Worm (Caenorhabditis elegans) whole organism, L2 larva: ENCODE measurements around the gene B0496.11.

Experiments
- C34F6.9 ChIP-seq: fragments of 150-350 bp; optimal IDR thresholded peaks from 2 replicates; lab custom pipeline; 2014; ENCODE audit warnings: missing biosample characterization, missing genetic modification characterization
- F13H6.1 ChIP-seq: sonication (generic microtip); optimal IDR thresholded peaks from 2 replicates; lab custom pipeline; 2016; ENCODE audit warnings: missing genetic modification characterization, missing compliant biosample characterization
- R02D3.7 ChIP-seq: fragments of 150-350 bp; optimal IDR thresholded peaks from 2 replicates; lab custom pipeline; 2014; ENCODE audit warnings: missing biosample characterization, missing genetic modification characterization
- Y55F3AM.14 ChIP-seq: fragments of 200-800 bp; sonication (Bioruptor generic); optimal IDR thresholded peaks from 2 replicates; lab custom pipeline; 2018; ENCODE audit warnings: mild to moderate bottlenecking, missing genetic modification characterization, missing compliant biosample characterization
- ZK546.5 ChIP-seq: sonication (generic microtip); optimal IDR thresholded peaks from 2 replicates; lab custom pipeline; 2017; ENCODE audit warnings: missing biosample characterization, missing genetic modification characterization
- alr-1 ChIP-seq: fragments of 150-350 bp; optimal IDR thresholded peaks from 2 replicates; lab custom pipeline; 2014; ENCODE audit warnings: missing biosample characterization, missing genetic modification characterization
- ama-1 ChIP-seq: fragments of 150-350 bp; optimal IDR thresholded peaks from 2 replicates; lab custom pipeline; 2018; ENCODE audit warnings: inconsistent platforms
- blmp-1 ChIP-seq: sonication (generic microtip); optimal IDR thresholded peaks from 2 replicates; lab custom pipeline; 2017; ENCODE audit warnings: missing genetic modification characterization, mild to moderate bottlenecking, missing compliant biosample characterization, antibody characterized with exemption, moderate library complexity; ENCODE audit not compliant: insufficient read depth
- ceh-82 ChIP-seq: fragments of 150-350 bp; optimal IDR thresholded peaks from 2 replicates; lab custom pipeline; 2014; ENCODE audit warnings: missing biosample characterization, missing genetic modification characterization
- crh-2 ChIP-seq: sonication (generic microtip); optimal IDR thresholded peaks from 2 replicates; lab custom pipeline; 2017; ENCODE audit warnings: missing biosample characterization, missing genetic modification characterization
- dmd-4 ChIP-seq: sonication (generic microtip); optimal IDR thresholded peaks from 2 replicates; lab custom pipeline; 2017; ENCODE audit warnings: missing biosample characterization, missing genetic modification characterization
- elt-1 ChIP-seq: fragments of 150-350 bp; optimal IDR thresholded peaks from 2 replicates; lab custom pipeline; 2014; ENCODE audit warnings: missing biosample characterization, missing genetic modification characterization
- elt-3 ChIP-seq: sonication (generic microtip); optimal IDR thresholded peaks from 2 replicates; lab custom pipeline; 2017; ENCODE audit warnings: missing biosample characterization, missing genetic modification characterization
- fos-1 ChIP-seq: fragments of 150-350 bp; optimal IDR thresholded peaks from 2 replicates; lab custom pipeline; 2014; ENCODE audit warnings: missing biosample characterization, missing genetic modification characterization
- lin-11 ChIP-seq: fragments of 150-350 bp; sonication (generic microtip); optimal IDR thresholded peaks from 2 replicates; lab custom pipeline; 2014; ENCODE audit warnings: missing biosample characterization, missing genetic modification characterization, inconsistent platforms, mixed read lengths
- lin-13 ChIP-seq: fragments of 150-350 bp; optimal IDR thresholded peaks from 2 replicates; lab custom pipeline; 2014; ENCODE audit warnings: missing biosample characterization, missing genetic modification reagents, missing genetic modification characterization
- lsy-2 ChIP-seq, 2 experiments: fragments of 150-350 bp in 1 of 2; sonication (generic microtip) in 1 of 2; optimal IDR thresholded peaks; 2 replicates each; lab custom pipeline; 2014 to 2017; ENCODE audit warnings: missing biosample characterization in 2 of 2, missing genetic modification characterization in 2 of 2
- mbf-1 ChIP-seq: sonication (generic microtip); optimal IDR thresholded peaks from 2 replicates; lab custom pipeline; 2017; ENCODE audit warnings: missing biosample characterization, missing genetic modification characterization
- mdl-1 ChIP-seq, 2 experiments: fragments of 150-350 bp in 1 of 2; sonication (generic microtip) in 1 of 2; optimal IDR thresholded peaks; 2 replicates each; lab custom pipeline; 2017; ENCODE audit warnings: missing biosample characterization in 2 of 2, missing genetic modification characterization in 2 of 2
- nhr-10 ChIP-seq: sonication (generic microtip); optimal IDR thresholded peaks from 2 replicates; lab custom pipeline; 2017; ENCODE audit warnings: missing biosample characterization, missing genetic modification characterization
- nhr-11 ChIP-seq: fragments of 150-350 bp; optimal IDR thresholded peaks from 2 replicates; lab custom pipeline; 2014; ENCODE audit warnings: missing biosample characterization, missing genetic modification characterization
- nhr-129 ChIP-seq: fragments of 150-350 bp; optimal IDR thresholded peaks from 2 replicates; lab custom pipeline; 2014; ENCODE audit warnings: missing biosample characterization, missing genetic modification characterization
- nhr-23 ChIP-seq: fragments of 150-350 bp; optimal IDR thresholded peaks from 2 replicates; lab custom pipeline; 2014; ENCODE audit warnings: missing biosample characterization, missing genetic modification reagents, missing genetic modification characterization
- nhr-25 ChIP-seq: fragments of 150-350 bp; sonication (generic microtip); optimal IDR thresholded peaks from 3 replicates; lab custom pipeline; 2014; ENCODE audit warnings: missing biosample characterization, missing genetic modification characterization
- nhr-6 ChIP-seq: fragments of 150-350 bp; optimal IDR thresholded peaks from 2 replicates; lab custom pipeline; 2014; ENCODE audit warnings: missing biosample characterization, missing genetic modification characterization
- peb-1 ChIP-seq: fragments of 150-350 bp; optimal IDR thresholded peaks from 2 replicates; lab custom pipeline; 2014; ENCODE audit warnings: missing biosample characterization, missing genetic modification characterization
- sem-4 ChIP-seq: fragments of 150-350 bp; optimal IDR thresholded peaks from 2 replicates; lab custom pipeline; 2014; ENCODE audit warnings: missing biosample characterization, missing genetic modification reagents, missing genetic modification characterization
- sma-9 ChIP-seq, 2 experiments: fragments of 150-350 bp in 1 of 2; sonication (generic microtip) in 1 of 2; optimal IDR thresholded peaks; 2 replicates each; lab custom pipeline; 2014 to 2016; ENCODE audit warnings: missing genetic modification characterization in 2 of 2, mild to moderate bottlenecking in 1 of 2, missing biosample characterization in 1 of 2, missing compliant biosample characterization in 1 of 2, missing genetic modification reagents in 1 of 2, moderate library complexity in 1 of 2
- snpc-4 ChIP-seq: fragments of 150-350 bp; optimal IDR thresholded peaks from 2 replicates; lab custom pipeline; 2014; ENCODE audit warnings: missing biosample characterization, missing genetic modification characterization
- unc-39 ChIP-seq: fragments of 150-350 bp; optimal IDR thresholded peaks from 2 replicates; lab custom pipeline; 2014; ENCODE audit warnings: missing biosample characterization, missing genetic modification characterization
- unc-55 ChIP-seq: fragments of 150-350 bp; sonication (generic microtip); optimal IDR thresholded peaks from 3 replicates; lab custom pipeline; 2014; ENCODE audit warnings: missing biosample characterization, missing genetic modification reagents, missing genetic modification characterization
- unc-62 ChIP-seq: fragments of 150-350 bp; optimal IDR thresholded peaks from 2 replicates; lab custom pipeline; 2014; ENCODE audit warnings: missing biosample characterization, missing genetic modification reagents, missing genetic modification characterization
- zag-1 ChIP-seq: fragments of 150-350 bp; optimal IDR thresholded peaks from 2 replicates; lab custom pipeline; 2014; ENCODE audit warnings: missing biosample characterization, missing genetic modification characterization
- ztf-1 ChIP-seq: fragments of 200-800 bp; sonication (Bioruptor generic); conservative IDR thresholded peaks from 2 replicates; pipeline ENCODE4 v1.3.6; 2022; ENCODE audit warnings: missing genetic modification characterization, missing compliant biosample characterization
- ztf-11 ChIP-seq: sonication (generic microtip); optimal IDR thresholded peaks from 2 replicates; lab custom pipeline; 2017; ENCODE audit warnings: missing biosample characterization, missing genetic modification characterization
- ztf-4 ChIP-seq: fragments of 150-350 bp; optimal IDR thresholded peaks from 2 replicates; lab custom pipeline; 2014; ENCODE audit warnings: missing biosample characterization, missing genetic modification characterization

Gene B0496.11

DNA sequence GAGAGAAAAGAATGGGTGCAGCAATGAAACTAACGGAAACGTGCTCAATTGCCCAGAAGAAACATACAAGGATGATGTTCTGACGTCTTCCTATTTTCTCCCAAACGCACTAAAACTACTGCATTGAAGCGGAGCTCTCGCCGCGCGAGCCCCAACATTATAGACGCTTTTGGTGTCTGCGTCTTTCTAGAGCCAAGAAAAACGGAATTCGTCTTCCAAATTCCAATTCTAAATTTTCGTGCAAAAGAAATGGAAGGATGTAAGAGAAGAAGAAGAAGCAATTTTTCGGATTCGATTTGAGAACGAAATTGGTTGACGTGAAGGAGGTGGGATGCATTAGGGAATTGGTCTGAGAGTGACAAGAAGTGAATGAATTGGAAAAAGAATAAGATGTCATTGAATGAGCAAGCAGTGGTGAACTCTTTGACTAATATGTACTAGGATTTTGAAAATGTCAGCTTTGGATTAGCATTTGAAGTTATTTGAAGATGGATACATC, 20.0 kb upstream of the B0496.11 start:
- TF ChIP-seq zag-1 (tag; lab: Kevin White, UChicago) = no peak
- TF ChIP-seq peb-1 (tag; lab: Kevin White, UChicago) = no peak
- no peak for TF ChIP-seq Y55F3AM.14 (GFP tag; lab: Kevin White, UChicago)
- no peak for TF ChIP-seq ceh-82 (tag; lab: Kevin White, UChicago)
- peak; percentile 15 for TF ChIP-seq nhr-129 (tag; lab: Kevin White, UChicago)
- peak; percentile 6 for TF ChIP-seq sma-9 (GFP tag; optimal IDR thresholded peaks at IDR 0.05; lab: Kevin White, UChicago)
- TF ChIP-seq sma-9 (tag; optimal IDR thresholded peaks at IDR 0.05; lab: Kevin White, UChicago) = no peak
- TF ChIP-seq dmd-4 = no peak
- peak; percentile 12 for TF ChIP-seq sem-4 (tag; lab: Kevin White, UChicago)
- no peak for TF ChIP-seq elt-1
- no peak for TF ChIP-seq unc-39 (tag; lab: Kevin White, UChicago)
- no peak for TF ChIP-seq lin-11 (tag; lab: Kevin White, UChicago)
- TF ChIP-seq unc-55 (GFP tag; lab: Kevin White, UChicago) = peak; percentile 69
- TF ChIP-seq, all 48 proteins: peak for 4

DNA sequence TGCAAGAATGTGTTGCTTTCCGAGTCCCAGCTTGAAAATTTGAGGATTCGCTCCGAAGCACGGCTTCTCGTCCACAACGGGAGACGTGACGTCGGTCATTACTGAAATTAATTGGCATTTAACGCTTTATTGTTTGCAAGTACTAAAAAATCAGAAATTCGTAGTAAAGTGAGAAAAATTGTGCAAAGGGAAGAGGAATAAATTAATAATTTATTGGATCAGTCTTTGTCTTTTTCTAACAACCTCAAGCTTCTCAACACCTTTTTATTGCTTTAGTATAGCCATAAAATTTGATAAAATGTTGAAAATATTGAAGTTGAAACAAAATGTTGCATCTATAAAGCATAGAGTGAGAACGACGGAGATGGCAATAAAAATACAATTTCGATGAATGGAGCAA, 17.6 kb upstream of the B0496.11 start, which contains the start of gene tes-1:
Gene tes-1 (minus strand): TSS at position 101 of the 400 bp plus-strand sequence.
- no peak for TF ChIP-seq ztf-4 (tag; lab: Kevin White, UChicago)
- TF ChIP-seq C34F6.9 (tag; lab: Kevin White, UChicago) = no peak
- TF ChIP-seq lin-13 (GFP tag; lab: Kevin White, UChicago) = no peak
- no peak for TF ChIP-seq ama-1 (lab: Kevin White, UChicago)
- TF ChIP-seq nhr-11 = no peak
- no peak for TF ChIP-seq fos-1 (tag; lab: Kevin White, UChicago)
- TF ChIP-seq ceh-82 (tag; lab: Kevin White, UChicago) = no peak
- no peak for TF ChIP-seq ZK546.5 (tag; lab: Kevin White, UChicago)
- no peak for TF ChIP-seq alr-1 (tag; lab: Kevin White, UChicago)
- TF ChIP-seq mbf-1 (tag; lab: Kevin White, UChicago) = no peak
- no peak for TF ChIP-seq mdl-1 (tag; optimal IDR thresholded peaks at IDR 0.05; lab: Kevin White, UChicago)

DNA sequence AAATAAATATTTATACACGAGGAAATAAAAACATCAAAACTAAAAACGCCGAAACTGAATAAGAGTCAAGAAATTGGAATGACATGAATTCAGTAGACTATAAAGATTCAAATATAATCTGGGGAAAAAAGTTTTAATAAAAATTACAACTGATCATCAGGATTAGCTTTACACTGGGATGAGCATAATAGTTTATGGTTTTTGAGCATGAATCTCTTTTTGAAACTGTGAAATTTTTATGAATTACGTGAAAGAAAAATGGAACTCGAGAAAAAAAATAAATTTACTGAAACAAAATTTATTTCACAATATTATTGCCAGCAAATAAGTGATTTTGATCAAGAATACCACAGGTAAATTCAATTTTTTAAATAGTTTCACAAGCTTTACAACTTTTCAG, 13.8 kb upstream of the B0496.11 start, which contains the start of gene B0496.2:
Gene B0496.2 (plus strand): TSS at position 301 of the 400 bp plus-strand sequence.
- TF ChIP-seq peb-1 (tag; lab: Kevin White, UChicago) (no peak), nhr-25 (tag; lab: Kevin White, UChicago) (no peak), nhr-23 (tag; lab: Kevin White, UChicago) (no peak), ama-1 (lab: Kevin White, UChicago) (no peak), ztf-1 (no peak), elt-3 (tag; lab: Kevin White, UChicago) (no peak), F13H6.1 (no peak), lsy-2 (tag; optimal IDR thresholded peaks at IDR 0.05; lab: Kevin White, UChicago) (no peak), snpc-4 (tag; lab: Kevin White, UChicago) (no peak)

DNA sequence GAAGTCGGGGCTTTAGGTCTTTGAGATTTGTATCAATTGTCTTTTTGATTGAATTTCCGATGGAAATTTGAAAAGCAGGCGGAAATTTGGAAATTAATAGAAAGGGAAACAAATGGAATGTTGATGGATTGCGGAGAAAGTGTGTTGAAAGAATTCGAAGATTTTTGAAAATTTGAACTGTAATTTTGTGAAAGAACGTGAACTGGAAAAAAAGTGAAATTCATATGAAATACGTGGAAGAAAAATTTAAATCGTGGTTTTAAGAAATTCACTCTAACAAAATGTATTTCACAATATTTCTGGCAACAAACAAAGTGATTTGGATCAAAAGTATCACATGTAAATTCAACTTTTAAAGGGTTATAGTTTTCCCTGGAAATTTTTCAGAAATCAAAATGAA, 12.2 kb upstream of the B0496.11 start, which contains the start of gene B0496.1:
Gene B0496.1 (plus strand): TSS at position 301 of the 400 bp plus-strand sequence.
- TF ChIP-seq unc-55 (GFP tag; lab: Kevin White, UChicago) (no peak), nhr-129 (tag; lab: Kevin White, UChicago) (no peak), peb-1 (tag; lab: Kevin White, UChicago) (no peak), blmp-1 (tag; lab: Kevin White, UChicago) (no peak), nhr-25 (tag; lab: Kevin White, UChicago) (no peak), nhr-10 (tag; lab: Kevin White, UChicago) (no peak), snpc-4 (tag; lab: Kevin White, UChicago) (no peak), elt-1 (no peak), alr-1 (tag; lab: Kevin White, UChicago) (no peak), nhr-23 (tag; lab: Kevin White, UChicago) (no peak), R02D3.7 (tag; lab: Kevin White, UChicago) (no peak), lin-13 (GFP tag; lab: Kevin White, UChicago) (no peak), crh-2 (no peak), nhr-6 (no peak), zag-1 (tag; lab: Kevin White, UChicago) (no peak), unc-62 (no peak), ztf-11 (tag; lab: Kevin White, UChicago) (no peak), elt-3 (tag; lab: Kevin White, UChicago) (no peak), mdl-1 (tag; optimal IDR thresholded peaks at IDR 0.05; lab: Kevin White, UChicago) (no peak), nhr-11 (no peak)
